Fruit fly (Drosophila melanogaster) whole organism, adult: ENCODE measurements around the gene Cyp12a5.

Source experiments
- CG11617 ChIP-seq: fragments of 200-800 bp; sonication (Bioruptor generic); optimal IDR thresholded peaks from 2 replicates; lab custom pipeline; 2017; ENCODE audit warnings: mild to moderate bottlenecking, missing biosample characterization, missing genetic modification reagents, missing genetic modification characterization
- CG12768 ChIP-seq: fragments of 200-800 bp; sonication (Bioruptor generic); optimal IDR thresholded peaks from 2 replicates; lab custom pipeline; 2017; ENCODE audit warnings: missing biosample characterization, missing genetic modification characterization, mild to moderate bottlenecking, moderate library complexity, missing genetic modification reagents
- CG14711 ChIP-seq: fragments of 200-800 bp; sonication (Bioruptor generic); optimal IDR thresholded peaks from 2 replicates; lab custom pipeline; 2018; ENCODE audit warnings: missing biosample characterization, mild to moderate bottlenecking, missing genetic modification characterization, moderate library complexity
- CG1620 ChIP-seq: fragments of 200-800 bp; sonication (Bioruptor generic); optimal IDR thresholded peaks from 2 replicates; lab custom pipeline; 2016; ENCODE audit warnings: missing biosample characterization, missing genetic modification characterization
- CG33017 ChIP-seq: fragments of 200-800 bp; sonication (Bioruptor generic); optimal IDR thresholded peaks from 2 replicates; lab custom pipeline; 2018; ENCODE audit warnings: missing biosample characterization, mild to moderate bottlenecking, missing genetic modification characterization, moderate library complexity
- CG5204 ChIP-seq: fragments of 200-800 bp; sonication (Bioruptor generic); optimal IDR thresholded peaks from 2 replicates; lab custom pipeline; 2016; ENCODE audit warnings: missing biosample characterization, missing genetic modification characterization
- CG7045 ChIP-seq: fragments of 200-800 bp; sonication (Bioruptor generic); optimal IDR thresholded peaks from 2 replicates; lab custom pipeline; 2017; ENCODE audit warnings: missing biosample characterization, mild to moderate bottlenecking, missing genetic modification characterization
- CG7101 ChIP-seq: fragments of 200-800 bp; sonication (Bioruptor generic); optimal IDR thresholded peaks from 2 replicates; lab custom pipeline; 2018; ENCODE audit warnings: missing biosample characterization, mild to moderate bottlenecking, missing genetic modification characterization, moderate library complexity
- Clk ChIP-seq: fragments of 200-800 bp; sonication (Bioruptor generic); optimal IDR thresholded peaks from 2 replicates; lab custom pipeline; 2017; ENCODE audit warnings: missing biosample characterization, missing genetic modification characterization
- Crg-1 ChIP-seq: fragments of 200-800 bp; sonication (Bioruptor generic); optimal IDR thresholded peaks from 2 replicates; lab custom pipeline; 2016; ENCODE audit warnings: missing biosample characterization, missing genetic modification characterization
- Hr96 ChIP-seq: fragments of 200-800 bp; sonication (Bioruptor generic); optimal IDR thresholded peaks from 2 replicates; lab custom pipeline; 2016; ENCODE audit warnings: missing biosample characterization, missing genetic modification characterization
- Mnt ChIP-seq: fragments of 200-800 bp; sonication (Bioruptor generic); optimal IDR thresholded peaks from 2 replicates; lab custom pipeline; 2016; ENCODE audit warnings: missing biosample characterization, mild to moderate bottlenecking, missing genetic modification characterization
- bab1 ChIP-seq: fragments of 200-800 bp; sonication (Bioruptor generic); optimal IDR thresholded peaks from 3 replicates; lab custom pipeline; 2019; ENCODE audit warnings: missing biosample characterization, mild to moderate bottlenecking, missing genetic modification characterization, moderate library complexity
- cic ChIP-seq: fragments of 200-800 bp; sonication (Bioruptor generic); optimal IDR thresholded peaks from 2 replicates; lab custom pipeline; 2017; ENCODE audit warnings: missing biosample characterization, mild to moderate bottlenecking, missing genetic modification characterization, moderate library complexity
- cnc ChIP-seq, 2 experiments: fragments of >200 bp; optimal IDR thresholded peaks; 2 replicates each; lab custom pipeline; 2017
- kay ChIP-seq: fragments of 200-800 bp; sonication (Bioruptor generic); peaks from one replicate; lab custom pipeline; 2016; ENCODE audit warnings: missing biosample characterization, missing genetic modification characterization, borderline replicate concordance
- ovo ChIP-seq: fragments of 200-800 bp; sonication (Bioruptor generic); optimal IDR thresholded peaks from 2 replicates; lab custom pipeline; 2016; ENCODE audit warnings: missing biosample characterization, missing genetic modification characterization
- pad ChIP-seq: fragments of 200-800 bp; sonication (Bioruptor generic); optimal IDR thresholded peaks from 3 replicates; lab custom pipeline; 2017; ENCODE audit warnings: missing biosample characterization, missing genetic modification characterization, mild to moderate bottlenecking, moderate library complexity, missing genetic modification reagents
- tj ChIP-seq: fragments of 200-800 bp; sonication (Bioruptor generic); optimal IDR thresholded peaks from 3 replicates; lab custom pipeline; 2017; ENCODE audit warnings: missing biosample characterization, mild to moderate bottlenecking, missing genetic modification characterization, moderate library complexity
- toe ChIP-seq: fragments of 200-800 bp; sonication (Bioruptor generic); optimal IDR thresholded peaks from 2 replicates; lab custom pipeline; 2016; ENCODE audit warnings: missing biosample characterization, missing genetic modification characterization

The Cyp12a5 gene

dm6 chr3R:19165620-19166055, 33.2 kb downstream of the Cyp12a5 start:
- peak; percentile 30 for TF ChIP-seq Mnt (GFP tag; lab: Kevin White, UChicago)
- TF ChIP-seq cnc (optimal IDR thresholded peaks at IDR 0.05; lab: Kevin White, UChicago): no peak
- no peak for TF ChIP-seq pad
- peak; percentile 5 for TF ChIP-seq bab1 (GFP tag; lab: Kevin White, UChicago)
- TF ChIP-seq CG7045: no peak
- TF ChIP-seq tj (GFP tag; lab: Kevin White, UChicago): peak; percentile 64
- TF ChIP-seq CG5204 (GFP tag; lab: Kevin White, UChicago): no peak
- peak; percentile 35 for TF ChIP-seq cic (GFP tag; lab: Kevin White, UChicago)

dm6 chr3R:19166077-19166778, 33.8 kb downstream of the Cyp12a5 start:
- TF ChIP-seq bab1 (GFP tag; lab: Kevin White, UChicago) (no peak), Crg-1 (no peak), tj (GFP tag; lab: Kevin White, UChicago) (peak; percentile 79)

dm6 chr3R:19167521-19167920, 35.1 kb downstream of the Cyp12a5 start:
- TF ChIP-seq kay (GFP tag; lab: Kevin White, UChicago) (no peak), CG14711 (peak; percentile 31), tj (GFP tag; lab: Kevin White, UChicago) (peak; percentile 100)

- TF ChIP-seq cnc (optimal IDR thresholded peaks at IDR 0.05; lab: Kevin White, UChicago): no peak
- no peak for TF ChIP-seq Hr96 (GFP tag; lab: Kevin White, UChicago)
- TF ChIP-seq CG1620 (GFP tag; lab: Kevin White, UChicago): no peak
- no peak for TF ChIP-seq bab1 (GFP tag; lab: Kevin White, UChicago)
- no peak for TF ChIP-seq kay (GFP tag; lab: Kevin White, UChicago)
- no peak for TF ChIP-seq CG7101
Measured at dm6 chr3R:19174512-19174911, 42.1 kb downstream of the Cyp12a5 start.

- TF ChIP-seq Clk: no peak
- TF ChIP-seq Crg-1: no peak
- TF ChIP-seq CG7101: no peak
- TF ChIP-seq cnc (optimal IDR thresholded peaks at IDR 0.05; lab: Kevin White, UChicago): no peak
- no peak for TF ChIP-seq CG11617
- TF ChIP-seq bab1 (GFP tag; lab: Kevin White, UChicago): no peak
- TF ChIP-seq kay (GFP tag; lab: Kevin White, UChicago): no peak
- TF ChIP-seq cic (GFP tag; lab: Kevin White, UChicago): no peak
- no peak for TF ChIP-seq Hr96 (GFP tag; lab: Kevin White, UChicago)
- TF ChIP-seq CG5204 (GFP tag; lab: Kevin White, UChicago): no peak
- TF ChIP-seq tj (GFP tag; lab: Kevin White, UChicago): no peak
- no peak for TF ChIP-seq ovo
- TF ChIP-seq CG1620 (GFP tag; lab: Kevin White, UChicago): no peak
Measured at dm6 chr3R:19176700-19177099, 44.3 kb downstream of the Cyp12a5 start, which contains the start of gene CG14282. Gene CG14282 (plus strand): TSS chr3R:19177000.

dm6 chr3R:19180263-19180893, 47.9 kb downstream of the Cyp12a5 start, which contains the start of the genes CG5555 and myd:
Gene CG5555 (minus strand): TSS chr3R:19180538.
Gene myd (plus strand): TSS chr3R:19180659.
- TF ChIP-seq toe (GFP tag; lab: Kevin White, UChicago) (no peak), bab1 (GFP tag; lab: Kevin White, UChicago) (peak; percentile 24), CG7101 (peak; percentile 16), kay (GFP tag; lab: Kevin White, UChicago) (peak; percentile 53), cic (GFP tag; lab: Kevin White, UChicago) (no peak), CG11617 (no peak), CG14711 (no peak), Crg-1 (peak; percentile 41), CG33017 (tag; lab: Kevin White, UChicago) (no peak), tj (GFP tag; lab: Kevin White, UChicago) (peak; percentile 82), CG5204 (GFP tag; lab: Kevin White, UChicago) (no peak), Hr96 (GFP tag; lab: Kevin White, UChicago) (peak; percentile 20)

- TF ChIP-seq Mnt (GFP tag; lab: Kevin White, UChicago): no peak
- TF ChIP-seq CG5204 (GFP tag; lab: Kevin White, UChicago): peak; percentile 18
Measured at dm6 chr3R:19181214-19181613, 48.8 kb downstream of the Cyp12a5 start.

- no peak for TF ChIP-seq CG33017 (tag; lab: Kevin White, UChicago)
- no peak for TF ChIP-seq Clk
- TF ChIP-seq CG5204 (GFP tag; lab: Kevin White, UChicago): no peak
- TF ChIP-seq ovo: no peak
- TF ChIP-seq kay (GFP tag; lab: Kevin White, UChicago): no peak
- TF ChIP-seq CG7045: no peak
- no peak for TF ChIP-seq toe (GFP tag; lab: Kevin White, UChicago)
- no peak for TF ChIP-seq CG1620 (GFP tag; lab: Kevin White, UChicago)
- no peak for TF ChIP-seq CG12768 (GFP tag; lab: Kevin White, UChicago)
- TF ChIP-seq pad: no peak
- no peak for TF ChIP-seq Hr96 (GFP tag; lab: Kevin White, UChicago)
- no peak for TF ChIP-seq bab1 (GFP tag; lab: Kevin White, UChicago)
Measured at dm6 chr3R:19182848-19183247, 50.4 kb downstream of the Cyp12a5 start.
